Fruit fly (Drosophila melanogaster) whole organism: ENCODE data around the gene RanGAP.

ENCODE experiments used
- CG8478 ChIP-seq: fragments of >200 bp; optimal IDR thresholded peaks from 2 replicates; lab custom pipeline; 2018; ENCODE audit warnings: inconsistent platforms
- Dll ChIP-seq: fragments of >200 bp; optimal IDR thresholded peaks from 2 replicates; lab custom pipeline; 2017
- EcR ChIP-seq, 2 experiments: fragments of >200 bp; optimal IDR thresholded peaks; 2 replicates each; lab custom pipeline; 2017; ENCODE audit warnings: missing biosample characterization in 2 of 2, missing genetic modification characterization in 2 of 2, missing genetic modification reagents in 2 of 2
- pan ChIP-seq: fragments of >200 bp; optimal IDR thresholded peaks from 2 replicates; lab custom pipeline; 2017
- psq ChIP-seq: fragments of >200 bp; optimal IDR thresholded peaks from 2 replicates; lab custom pipeline; 2017
- usp ChIP-seq: fragments of >200 bp; optimal IDR thresholded peaks from 2 replicates; lab custom pipeline; 2017; ENCODE audit warnings: missing biosample characterization, missing genetic modification characterization, mixed read lengths

Gene RanGAP

dm6 chr2L:19457890-19458580 is 16.3 kb downstream of the RanGAP start:
- TF ChIP-seq usp, result no peak
- no peak for TF ChIP-seq pan (lab: Kevin White, UChicago)
- no peak for TF ChIP-seq CG8478 (lab: Kevin White, UChicago)
- no peak for TF ChIP-seq Dll (lab: Kevin White, UChicago)
- no peak for TF ChIP-seq EcR (GFP tag; optimal IDR thresholded peaks at IDR 0.05; lab: Kevin White, UChicago)
- no peak for TF ChIP-seq psq

dm6 chr2L:19459404-19459803 is 17.6 kb downstream of the RanGAP start:
- no peak for TF ChIP-seq pan (lab: Kevin White, UChicago)
- no peak for TF ChIP-seq usp
- no peak for TF ChIP-seq psq
- TF ChIP-seq EcR (GFP tag; optimal IDR thresholded peaks at IDR 0.05; lab: Kevin White, UChicago), result no peak
- TF ChIP-seq Dll (lab: Kevin White, UChicago), result no peak
- TF ChIP-seq CG8478 (lab: Kevin White, UChicago), result no peak

- TF ChIP-seq psq (no peak), Dll (lab: Kevin White, UChicago) (no peak), EcR (GFP tag; optimal IDR thresholded peaks at IDR 0.05; lab: Kevin White, UChicago) (no peak), CG8478 (lab: Kevin White, UChicago) (no peak), usp (no peak), pan (lab: Kevin White, UChicago) (no peak)
Observed at dm6 chr2L:19462898-19463297, 21.1 kb downstream of the RanGAP start.

dm6 chr2L:19463405-19463804 is 21.6 kb downstream of the RanGAP start:
- TF ChIP-seq EcR (GFP tag; optimal IDR thresholded peaks at IDR 0.05; lab: Kevin White, UChicago) (no peak), Dll (lab: Kevin White, UChicago) (no peak), usp (no peak), pan (lab: Kevin White, UChicago) (no peak), CG8478 (lab: Kevin White, UChicago) (no peak), psq (no peak)

dm6 chr2L:19463824-19464317 is 22.1 kb downstream of the RanGAP start, which contains the start of gene tj:
Gene tj, plus strand, starts transcription at chr2L:19464267.
- no peak for TF ChIP-seq usp
- TF ChIP-seq EcR (GFP tag; optimal IDR thresholded peaks at IDR 0.05; lab: Kevin White, UChicago), result no peak
- TF ChIP-seq Dll (lab: Kevin White, UChicago), result peak; percentile 35

dm6 chr2L:19469090-19469489 is 27.3 kb downstream of the RanGAP start:
- TF ChIP-seq Dll (lab: Kevin White, UChicago) (no peak), pan (lab: Kevin White, UChicago) (no peak), CG8478 (lab: Kevin White, UChicago) (no peak), psq (no peak), EcR (GFP tag; optimal IDR thresholded peaks at IDR 0.05; lab: Kevin White, UChicago) (no peak)

- TF ChIP-seq pan (lab: Kevin White, UChicago) (no peak), psq (no peak), Dll (lab: Kevin White, UChicago) (no peak), EcR (GFP tag; optimal IDR thresholded peaks at IDR 0.05; lab: Kevin White, UChicago) (no peak)
Observed at dm6 chr2L:19469751-19470150, 28.0 kb downstream of the RanGAP start.

dm6 chr2L:19472256-19472655 is 30.5 kb downstream of the RanGAP start:
- TF ChIP-seq usp (no peak), EcR (GFP tag; optimal IDR thresholded peaks at IDR 0.05; lab: Kevin White, UChicago) (no peak), Dll (lab: Kevin White, UChicago) (no peak), psq (no peak), CG8478 (lab: Kevin White, UChicago) (no peak)

- TF ChIP-seq CG8478 (lab: Kevin White, UChicago), result no peak
- no peak for TF ChIP-seq usp
- no peak for TF ChIP-seq EcR (GFP tag; optimal IDR thresholded peaks at IDR 0.05; lab: Kevin White, UChicago)
- TF ChIP-seq Dll (lab: Kevin White, UChicago), result no peak
- TF ChIP-seq pan (lab: Kevin White, UChicago), result no peak
- TF ChIP-seq psq, result no peak
Observed at dm6 chr2L:19473397-19474009, 31.7 kb downstream of the RanGAP start.

dm6 chr2L:19479249-19479984 is 37.7 kb downstream of the RanGAP start:
- TF ChIP-seq psq (no peak), CG8478 (lab: Kevin White, UChicago) (no peak), EcR (GFP tag; optimal IDR thresholded peaks at IDR 0.05; lab: Kevin White, UChicago) (no peak), pan (lab: Kevin White, UChicago) (no peak)

- TF ChIP-seq pan (lab: Kevin White, UChicago), result no peak
- no peak for TF ChIP-seq CG8478 (lab: Kevin White, UChicago)
- no peak for TF ChIP-seq psq
- no peak for TF ChIP-seq EcR (GFP tag; optimal IDR thresholded peaks at IDR 0.05; lab: Kevin White, UChicago)
- no peak for TF ChIP-seq usp
- no peak for TF ChIP-seq Dll (lab: Kevin White, UChicago)
Observed at dm6 chr2L:19480406-19481334, 38.9 kb downstream of the RanGAP start.
